Fruit fly (Drosophila melanogaster) whole organism, embryonic: ENCODE results near the gene Kmn2.

Experiments used
- CG10274 ChIP-seq: fragments of 200-800 bp; sonication (Bioruptor generic); optimal IDR thresholded peaks from 3 replicates; lab custom pipeline; 2017; ENCODE audit warnings: missing biosample characterization, mild to moderate bottlenecking, missing genetic modification characterization
- CG10979 ChIP-seq: fragments of 200-800 bp; sonication (Bioruptor generic); optimal IDR thresholded peaks from 2 replicates; lab custom pipeline; 2018; ENCODE audit warnings: missing biosample characterization, mild to moderate bottlenecking, missing genetic modification characterization, moderate library complexity
- CG12769 ChIP-seq: fragments of 200-800 bp; sonication (Bioruptor generic); optimal IDR thresholded peaks from 2 replicates; lab custom pipeline; 2019; ENCODE audit warnings: missing biosample characterization, mild to moderate bottlenecking, missing genetic modification characterization, moderate library complexity
- CG14710 ChIP-seq: fragments of 200-800 bp; sonication (Bioruptor generic); optimal IDR thresholded peaks from 3 replicates; lab custom pipeline; 2019; ENCODE audit warnings: missing biosample characterization, mild to moderate bottlenecking, missing genetic modification characterization, moderate library complexity
- CG14965 ChIP-seq: fragments of 200-800 bp; sonication (Bioruptor generic); optimal IDR thresholded peaks from 2 replicates; lab custom pipeline; 2016; ENCODE audit warnings: missing biosample characterization, missing genetic modification characterization, borderline replicate concordance
- CG15269 ChIP-seq: fragments of 200-800 bp; sonication (Bioruptor generic); optimal IDR thresholded peaks from 2 replicates; lab custom pipeline; 2018; ENCODE audit warnings: missing biosample characterization, mild to moderate bottlenecking, missing genetic modification characterization, moderate library complexity
- CG15696 ChIP-seq: fragments of 200-800 bp; sonication (Bioruptor generic); optimal IDR thresholded peaks from 2 replicates; lab custom pipeline; 2019; ENCODE audit warnings: missing biosample characterization, mild to moderate bottlenecking, missing genetic modification characterization, moderate library complexity
- CG16863 ChIP-seq: fragments of 200-800 bp; sonication (Bioruptor generic); optimal IDR thresholded peaks from 3 replicates; lab custom pipeline; 2016; ENCODE audit warnings: missing biosample characterization, missing genetic modification characterization
- CG17361 ChIP-seq: fragments of 200-800 bp; sonication (Bioruptor generic); IDR thresholded peaks from 3 replicates; pipeline ENCODE4 v1.3.6; 2022; ENCODE audit warnings: missing biosample characterization, missing genetic modification characterization
- CG18262 ChIP-seq: fragments of 200-800 bp; optimal IDR thresholded peaks from 3 replicates; lab custom pipeline; 2019; ENCODE audit warnings: missing biosample characterization, mild to moderate bottlenecking, missing genetic modification characterization, moderate library complexity
- CG31388 ChIP-seq: fragments of 200-800 bp; sonication (Bioruptor generic); optimal IDR thresholded peaks from 2 replicates; lab custom pipeline; 2016; ENCODE audit warnings: missing biosample characterization, missing genetic modification characterization
- CG34422 ChIP-seq: fragments of 200-800 bp; sonication (Bioruptor generic); IDR thresholded peaks from 3 replicates; pipeline ENCODE4 v1.3.6; 2022; ENCODE audit warnings: missing biosample characterization, missing genetic modification characterization
- CG4617 ChIP-seq: fragments of 200-800 bp; sonication (Bioruptor generic); optimal IDR thresholded peaks from 3 replicates; lab custom pipeline; 2016; ENCODE audit warnings: missing biosample characterization, missing genetic modification characterization, borderline replicate concordance
- CG5180 ChIP-seq: fragments of 200-800 bp; sonication (Bioruptor generic); optimal IDR thresholded peaks from 3 replicates; lab custom pipeline; 2017; ENCODE audit warnings: missing biosample characterization, missing genetic modification characterization, mild to moderate bottlenecking, moderate library complexity, missing genetic modification reagents
- CG6791 ChIP-seq: fragments of 200-800 bp; sonication (Bioruptor generic); IDR thresholded peaks from 3 replicates; pipeline ENCODE4 v1.3.6; 2022; ENCODE audit warnings: missing biosample characterization, missing genetic modification characterization; ENCODE audit not compliant: partially characterized antibody
- CG6813 ChIP-seq: fragments of 200-800 bp; sonication (Bioruptor generic); optimal IDR thresholded peaks from 2 replicates; lab custom pipeline; 2017; ENCODE audit warnings: missing biosample characterization, missing genetic modification characterization, mild to moderate bottlenecking, moderate library complexity, missing genetic modification reagents
- D19A ChIP-seq: fragments of 200-800 bp; optimal IDR thresholded peaks from 3 replicates; lab custom pipeline; 2019; ENCODE audit warnings: missing biosample characterization, mild to moderate bottlenecking, missing genetic modification characterization, moderate library complexity
- Dad ChIP-seq: fragments of 200-800 bp; sonication (Bioruptor generic); optimal IDR thresholded peaks from 3 replicates; lab custom pipeline; 2016; ENCODE audit warnings: missing biosample characterization, missing genetic modification characterization
- Dll ChIP-seq: fragments of 200-800 bp; sonication (Bioruptor generic); IDR thresholded peaks from 4 replicates; pipeline ENCODE4 v1.3.6; 2022; ENCODE audit warnings: missing biosample characterization, missing genetic modification characterization; ENCODE audit not compliant: partially characterized antibody
- HHEX ChIP-seq: fragments of 200-800 bp; sonication (Bioruptor generic); optimal IDR thresholded peaks from 3 replicates; lab custom pipeline; 2017; ENCODE audit warnings: missing biosample characterization, mild to moderate bottlenecking, missing genetic modification characterization, missing genetic modification reagents
- MBD-R2 ChIP-seq: fragments of 200-800 bp; sonication (Bioruptor generic); IDR thresholded peaks from 2 replicates; pipeline ENCODE4 v1.3.6; 2022; ENCODE audit warnings: missing biosample characterization, missing genetic modification characterization
- MESR4 ChIP-seq: fragments of 200-800 bp; sonication (Bioruptor generic); optimal IDR thresholded peaks from 2 replicates; lab custom pipeline; 2018; ENCODE audit warnings: missing biosample characterization, mild to moderate bottlenecking, missing genetic modification characterization, moderate library complexity
- MTF-1 ChIP-seq: fragments of 200-800 bp; sonication (Bioruptor generic); optimal IDR thresholded peaks from 2 replicates; lab custom pipeline; 2018; ENCODE audit warnings: missing biosample characterization, mild to moderate bottlenecking, missing genetic modification characterization, borderline replicate concordance
- Med ChIP-seq: fragments of 200-800 bp; sonication (Bioruptor generic); peaks from one replicate; lab custom pipeline; 2016; ENCODE audit warnings: missing biosample characterization, missing genetic modification characterization, mild to moderate bottlenecking, inconsistent platforms, moderate library complexity
- Neu2 ChIP-seq: fragments of 200-800 bp; sonication (Bioruptor generic); optimal IDR thresholded peaks from 3 replicates; lab custom pipeline; 2016; ENCODE audit warnings: missing biosample characterization, missing genetic modification characterization, borderline replicate concordance
- Pdp1 ChIP-seq, 2 experiments: fragments of 200-800 bp; sonication (Bioruptor generic); optimal IDR thresholded peaks; 3 replicates each; lab custom pipeline; 2016; ENCODE audit warnings: missing biosample characterization in 2 of 2, missing genetic modification characterization in 2 of 2, mild to moderate bottlenecking in 1 of 2, moderate library complexity in 1 of 2
- Side ChIP-seq: fragments of 200-800 bp; sonication (Bioruptor generic); optimal IDR thresholded peaks from 2 replicates; lab custom pipeline; 2016; ENCODE audit warnings: missing biosample characterization, missing genetic modification characterization
- Sin3A ChIP-seq: fragments of >200 bp; optimal IDR thresholded peaks from 2 replicates; lab custom pipeline; 2018
- chm ChIP-seq: fragments of 200-800 bp; sonication (Bioruptor generic); IDR thresholded peaks from 2 replicates; pipeline ENCODE4 v1.3.6; 2022; ENCODE audit warnings: missing biosample characterization, missing genetic modification characterization
- croc ChIP-seq: fragments of 200-800 bp; sonication (Bioruptor generic); conservative IDR thresholded peaks from 3 replicates; pipeline ENCODE4 v1.3.6; 2022; ENCODE audit warnings: missing biosample characterization, missing genetic modification characterization
- danr ChIP-seq: fragments of 200-800 bp; sonication (Bioruptor generic); IDR thresholded peaks from 2 replicates; pipeline ENCODE4 v1.3.6; 2022; ENCODE audit warnings: missing biosample characterization, missing genetic modification characterization
- exex ChIP-seq: fragments of 200-800 bp; sonication (Bioruptor generic); optimal IDR thresholded peaks from 4 replicates; lab custom pipeline; 2018; ENCODE audit warnings: missing biosample characterization, mild to moderate bottlenecking, missing genetic modification characterization, moderate library complexity
- gfzf ChIP-seq: fragments of 200-800 bp; sonication (Bioruptor generic); optimal IDR thresholded peaks from 2 replicates; lab custom pipeline; 2016; ENCODE audit warnings: missing biosample characterization, mild to moderate bottlenecking, missing genetic modification characterization, moderate library complexity
- ham ChIP-seq: fragments of 200-800 bp; sonication (Bioruptor generic); IDR thresholded peaks from 2 replicates; pipeline ENCODE4 v1.3.6; 2022; ENCODE audit warnings: missing biosample characterization, missing genetic modification characterization
- insv ChIP-seq, 2 experiments: fragments of 200-800 bp; sonication (Bioruptor generic); optimal IDR thresholded peaks; 3 replicates each; lab custom pipeline; 2016 to 2018; ENCODE audit warnings: missing biosample characterization in 2 of 2, missing genetic modification characterization in 2 of 2
- knrl ChIP-seq: fragments of 200-800 bp; sonication (Bioruptor generic); IDR thresholded peaks from 3 replicates; pipeline ENCODE4 v1.3.6; 2022; ENCODE audit warnings: missing biosample characterization, missing genetic modification characterization; ENCODE audit not compliant: partially characterized antibody
- lab ChIP-seq: fragments of 200-800 bp; sonication (Bioruptor generic); optimal IDR thresholded peaks from 3 replicates; lab custom pipeline; 2017; ENCODE audit warnings: missing biosample characterization, missing genetic modification characterization, mild to moderate bottlenecking, moderate library complexity, missing genetic modification reagents
- mld ChIP-seq: fragments of 200-800 bp; sonication (Bioruptor generic); IDR thresholded peaks from 3 replicates; pipeline ENCODE4 v1.3.6; 2022; ENCODE audit warnings: missing biosample characterization, missing genetic modification characterization; ENCODE audit not compliant: partially characterized antibody
- otp ChIP-seq: fragments of 200-800 bp; sonication (Bioruptor generic); IDR thresholded peaks from 3 replicates; pipeline ENCODE4, ENCODE4 v1.3.6; 2022; ENCODE audit warnings: missing biosample characterization, missing genetic modification characterization
- rib ChIP-seq: fragments of 200-800 bp; sonication (Bioruptor generic); IDR thresholded peaks from 2 replicates; pipeline ENCODE4 v1.3.6; 2022; ENCODE audit warnings: missing biosample characterization, missing genetic modification characterization
- sc ChIP-seq, 3 experiments: fragments of >200 bp in 2 of 3; fragments of 200-800 bp in 1 of 3; sonication (Bioruptor generic) in 1 of 3; optimal IDR thresholded peaks; 2 replicates in 2 of 3; 3 replicates in 1 of 3; lab custom pipeline; 2017; ENCODE audit warnings: mild to moderate bottlenecking in 1 of 3, missing biosample characterization in 1 of 3, missing genetic modification characterization in 1 of 3, missing genetic modification reagents in 1 of 3
- sr ChIP-seq: fragments of 200-800 bp; sonication (Bioruptor generic); IDR thresholded peaks from 3 replicates; pipeline ENCODE4 v1.3.6; 2022; ENCODE audit warnings: missing biosample characterization, missing genetic modification characterization
- unc-4 ChIP-seq: fragments of 200-800 bp; sonication (Bioruptor generic); IDR thresholded peaks from 2 replicates; pipeline ENCODE4 v1.3.6; 2022; ENCODE audit warnings: missing biosample characterization, missing genetic modification characterization; ENCODE audit not compliant: partially characterized antibody
- vfl ChIP-seq: fragments of 200-800 bp; sonication (Bioruptor generic); optimal IDR thresholded peaks from 2 replicates; lab custom pipeline; 2016; ENCODE audit warnings: missing biosample characterization, missing genetic modification characterization
- zf30C ChIP-seq: fragments of 200-800 bp; sonication (Bioruptor generic); optimal IDR thresholded peaks from 3 replicates; lab custom pipeline; 2018; ENCODE audit warnings: missing biosample characterization, mild to moderate bottlenecking, missing genetic modification characterization

Gene Kmn2

dm6 chr3R:7967801-7968200 lies 33.3 kb downstream of the Kmn2 start (continued):
- no peak for TF ChIP-seq ham (GFP tag; lab: Robert Waterston, UW)
- TF ChIP-seq Dad (GFP tag; lab: Kevin White, UChicago) = no peak
- TF ChIP-seq CG12769 (tag; lab: Kevin White, UChicago) = peak; percentile 52
- no peak for TF ChIP-seq sr
- TF ChIP-seq zf30C (GFP tag; lab: Kevin White, UChicago) = no peak
- no peak for TF ChIP-seq HHEX (GFP tag; lab: Kevin White, UChicago)
- no peak for TF ChIP-seq CG16863
- TF ChIP-seq Med (GFP tag; lab: Kevin White, UChicago) = no peak
- TF ChIP-seq Neu2 (GFP tag; lab: Kevin White, UChicago) = no peak
- no peak for TF ChIP-seq danr (GFP tag; lab: Robert Waterston, UW)
- TF ChIP-seq CG15269 (tag; lab: Kevin White, UChicago) = no peak
- peak; percentile 55; the same call in 1 of the 4 replicates for TF ChIP-seq Dll (GFP tag; lab: Robert Waterston, UW)
- TF ChIP-seq Sin3A (lab: Kevin White, UChicago) = no peak

DNA sequence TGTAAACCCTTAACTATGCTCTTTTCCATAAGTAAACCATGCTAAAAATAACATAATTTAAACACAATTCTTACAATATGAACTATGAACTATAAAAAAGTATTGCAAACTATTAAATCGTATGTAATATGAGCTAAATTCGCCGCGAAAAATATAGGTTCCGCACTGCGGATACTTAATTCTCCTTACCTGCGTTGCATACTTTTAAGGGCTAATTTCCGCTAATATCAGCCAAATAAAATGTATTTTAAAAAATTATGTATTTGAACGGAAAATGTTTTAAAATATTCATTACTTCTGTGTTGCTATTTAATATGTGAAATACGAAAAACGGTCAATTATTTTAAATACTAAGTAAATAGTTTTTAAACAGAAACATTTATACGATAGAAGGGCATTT lies 33.8 kb downstream of the Kmn2 start, which contains the start of gene dsx:
dsx (minus strand) TSS at position 62 of the 400 bp plus-strand sequence.
- TF ChIP-seq Side (GFP tag; lab: Kevin White, UChicago) (no peak), lab (GFP tag; lab: Kevin White, UChicago) (no peak), CG10274 (GFP tag; lab: Kevin White, UChicago) (peak; percentile 78), gfzf (GFP tag; lab: Kevin White, UChicago) (no peak), CG17361 (GFP tag; lab: Robert Waterston, UW) (0 out of 3 replicates have a peak, but pooled peaks have one; percentile 18), D19A (peak; percentile 7), mld (GFP tag; lab: Robert Waterston, UW) (no peak)

DNA sequence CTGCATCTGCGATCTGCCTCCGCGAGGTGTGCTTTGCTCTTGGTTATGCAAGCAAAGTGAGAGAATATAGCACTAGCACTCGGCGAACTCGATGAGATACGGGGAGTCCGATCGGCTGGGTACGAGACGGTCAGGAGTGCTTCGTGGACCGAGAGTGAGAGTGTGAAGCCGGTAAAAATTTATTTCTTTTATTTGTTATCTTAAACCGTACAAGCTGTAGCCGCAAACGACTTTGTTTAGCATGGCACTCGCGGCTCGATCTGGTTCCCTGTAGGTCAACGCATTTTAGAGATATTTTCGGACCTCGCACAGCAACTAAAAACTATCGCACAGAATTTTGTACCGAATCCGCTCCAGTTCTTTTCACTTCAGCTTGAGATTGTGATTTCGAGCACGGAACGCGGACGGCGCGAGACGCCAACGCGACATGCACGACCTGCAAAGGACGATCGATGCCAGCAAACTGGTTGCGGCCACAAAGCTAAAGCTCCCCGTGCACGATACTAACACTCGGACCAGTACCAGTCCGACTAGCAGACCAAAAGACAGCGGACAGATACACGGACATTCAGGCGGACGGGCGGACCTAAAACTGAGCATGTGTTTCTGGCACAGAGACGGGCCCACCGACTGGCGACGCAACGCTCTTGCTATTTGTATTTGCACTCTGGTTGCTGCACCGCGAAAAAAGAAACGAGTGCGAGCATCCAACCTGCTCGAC lies 34.4 kb downstream of the Kmn2 start:
- TF ChIP-seq sc (optimal IDR thresholded peaks at IDR 0.05; lab: Kevin White, UChicago) = no peak
- no peak for TF ChIP-seq sc (GFP tag; optimal IDR thresholded peaks at IDR 0.05; lab: Kevin White, UChicago)
- no peak for TF ChIP-seq MBD-R2 (GFP tag; lab: Robert Waterston, UW)
- TF ChIP-seq Pdp1 (GFP tag; optimal IDR thresholded peaks at IDR 0.05; lab: Kevin White, UChicago) = peak in 1 of 2 experiments; percentile 30
- TF ChIP-seq unc-4 (GFP tag; lab: Robert Waterston, UW) = no peak
- no peak for TF ChIP-seq CG10979 (tag; lab: Kevin White, UChicago)
- no peak for TF ChIP-seq CG4617 (GFP tag; lab: Kevin White, UChicago)
- TF ChIP-seq CG6813 (GFP tag; lab: Kevin White, UChicago) = no peak
- no peak for TF ChIP-seq insv (GFP tag; optimal IDR thresholded peaks at IDR 0.05; lab: Kevin White, UChicago)
- no peak for TF ChIP-seq vfl (GFP tag; lab: Kevin White, UChicago)
- TF ChIP-seq CG14965 = no peak
- TF ChIP-seq rib (GFP tag; lab: Robert Waterston, UW) = no peak
- no peak for TF ChIP-seq CG18262 (tag; lab: Kevin White, UChicago)
- TF ChIP-seq otp (GFP tag; lab: Robert Waterston, UW) = 0 out of 3 replicates have a peak, but pooled peaks have one; percentile 8
- no peak for TF ChIP-seq CG31388
- no peak for TF ChIP-seq CG15696 (tag; lab: Kevin White, UChicago)
- no peak for TF ChIP-seq exex (tag; lab: Kevin White, UChicago)
- peak; percentile 56 for TF ChIP-seq CG5180 (GFP tag; lab: Kevin White, UChicago)
- TF ChIP-seq CG6791 (GFP tag; lab: Robert Waterston, UW) = no peak
- TF ChIP-seq CG10274 (GFP tag; lab: Kevin White, UChicago) = no peak
- TF ChIP-seq MTF-1 = no peak
- no peak for TF ChIP-seq croc (GFP tag; lab: Robert Waterston, UW)
- no peak for TF ChIP-seq MESR4 (GFP tag; lab: Kevin White, UChicago)
- TF ChIP-seq CG34422 (GFP tag; lab: Robert Waterston, UW) = no peak
- no peak for TF ChIP-seq chm (GFP tag; lab: Robert Waterston, UW)
- no peak for TF ChIP-seq CG14710 (tag; lab: Kevin White, UChicago)
- TF ChIP-seq knrl (GFP tag; lab: Robert Waterston, UW) = 0 out of 3 replicates have a peak, but pooled peaks have one; percentile 9
